Worm (Caenorhabditis elegans) whole organism, L4 larva: Measurements from ENCODE around the gene lgc-20.

ENCODE experiments used
- D1046.2 ChIP-seq: fragments of 200-800 bp; sonication (Bioruptor generic); IDR thresholded peaks from 2 replicates; pipeline ENCODE4 v1.3.6; 2022; ENCODE audit warnings: missing genetic modification characterization, missing compliant biosample characterization
- F37D6.2 ChIP-seq: sonication (generic microtip); optimal IDR thresholded peaks from 2 replicates; lab custom pipeline; 2016; ENCODE audit warnings: mild to moderate bottlenecking, missing genetic modification characterization, missing compliant biosample characterization
- R02D3.7 ChIP-seq: fragments of 150-350 bp; sonication (generic microtip); optimal IDR thresholded peaks from 3 replicates; lab custom pipeline; 2014; ENCODE audit warnings: missing biosample characterization, missing genetic modification characterization
- T20F7.1 ChIP-seq: fragments of 200-800 bp; sonication (Bioruptor generic); optimal IDR thresholded peaks from 2 replicates; lab custom pipeline; 2018; ENCODE audit warnings: mild to moderate bottlenecking, missing genetic modification characterization, missing compliant biosample characterization
- T26A8.4 ChIP-seq: fragments of 200-800 bp; sonication (Bioruptor generic); IDR thresholded peaks from 2 replicates; pipeline ENCODE4 v1.3.6; 2022; ENCODE audit warnings: missing genetic modification characterization, missing compliant biosample characterization
- Y105C5A.15 ChIP-seq: fragments of 200-800 bp; sonication (Bioruptor generic); IDR thresholded peaks from 2 replicates; pipeline ENCODE4 v1.3.6; 2022; ENCODE audit warnings: missing genetic modification characterization, missing compliant biosample characterization
- Y75B8A.6 ChIP-seq: fragments of 200-800 bp; sonication (Bioruptor generic); IDR thresholded peaks from 2 replicates; pipeline ENCODE4 v1.3.6; 2022; ENCODE audit warnings: missing genetic modification reagents, missing genetic modification characterization, missing compliant biosample characterization
- ZK337.2 ChIP-seq: fragments of 200-800 bp; sonication (Bioruptor generic); IDR thresholded peaks from 2 replicates; pipeline ENCODE4 v1.3.6; 2022; ENCODE audit warnings: missing genetic modification reagents, missing genetic modification characterization, missing compliant biosample characterization
- aha-1 ChIP-seq: fragments of 150-350 bp; peaks from one replicate; lab custom pipeline; 2014; ENCODE audit warnings: missing biosample characterization, missing genetic modification characterization
- ama-1 ChIP-seq: fragments of 150-350 bp; optimal IDR thresholded peaks from 2 replicates; lab custom pipeline; 2014; ENCODE audit warnings: inconsistent platforms, mixed read lengths
- ceh-28 ChIP-seq: fragments of 150-350 bp; optimal IDR thresholded peaks from 2 replicates; lab custom pipeline; 2014; ENCODE audit warnings: missing biosample characterization, missing genetic modification reagents, missing genetic modification characterization
- ceh-82 ChIP-seq: sonication (generic microtip); optimal IDR thresholded peaks from 2 replicates; lab custom pipeline; 2017; ENCODE audit warnings: missing biosample characterization, missing genetic modification characterization
- ces-1 ChIP-seq: fragments of 150-350 bp; sonication (generic microtip); optimal IDR thresholded peaks from 4 replicates; lab custom pipeline; 2014; ENCODE audit warnings: missing biosample characterization, missing genetic modification reagents, missing genetic modification characterization
- ctbp-1 ChIP-seq: fragments of 200-800 bp; sonication (Bioruptor generic); IDR thresholded peaks from 2 replicates; pipeline ENCODE4 v1.3.6; 2022; ENCODE audit warnings: missing genetic modification reagents, missing genetic modification characterization, missing compliant biosample characterization
- daf-16 ChIP-seq, 3 experiments: sonication (generic microtip); optimal IDR thresholded peaks; 2 replicates each; lab custom pipeline; 2016 to 2017; ENCODE audit warnings: missing genetic modification characterization in 3 of 3, missing genetic modification reagents in 3 of 3, mild to moderate bottlenecking in 2 of 3, missing compliant biosample characterization in 2 of 3, missing biosample characterization in 1 of 3, moderate library complexity in 1 of 3
- dmd-6 ChIP-seq: fragments of 200-800 bp; sonication (Bioruptor generic); IDR thresholded peaks from 2 replicates; pipeline ENCODE4 v1.3.6; 2022; ENCODE audit warnings: missing genetic modification reagents, missing genetic modification characterization, missing compliant biosample characterization
- dpl-1 ChIP-seq: fragments of 150-350 bp; optimal IDR thresholded peaks from 2 replicates; lab custom pipeline; 2014; ENCODE audit warnings: missing biosample characterization, missing genetic modification reagents, missing genetic modification characterization
- dve-1 ChIP-seq: sonication (generic microtip); optimal IDR thresholded peaks from 2 replicates; lab custom pipeline; 2017; ENCODE audit warnings: antibody characterized with exemption, mild to moderate bottlenecking, missing genetic modification characterization, missing compliant biosample characterization; ENCODE audit not compliant: insufficient read depth
- fkh-10 ChIP-seq: fragments of 150-350 bp; optimal IDR thresholded peaks from 2 replicates; lab custom pipeline; 2014; ENCODE audit warnings: missing biosample characterization, missing genetic modification reagents, missing genetic modification characterization
- hif-1 ChIP-seq, 2 experiments: sonication (generic microtip); optimal IDR thresholded peaks; 2 replicates each; lab custom pipeline; 2016 to 2017; ENCODE audit warnings: missing compliant biosample characterization in 2 of 2, missing genetic modification characterization in 2 of 2, missing genetic modification reagents in 2 of 2, missing genotype in 2 of 2, mild to moderate bottlenecking in 1 of 2
- hlh-11 ChIP-seq: fragments of 200-800 bp; sonication (Bioruptor generic); optimal IDR thresholded peaks from 2 replicates; lab custom pipeline; 2018; ENCODE audit warnings: mild to moderate bottlenecking, missing genetic modification characterization, missing compliant biosample characterization
- hlh-30 ChIP-seq: sonication (generic microtip); optimal IDR thresholded peaks from 2 replicates; lab custom pipeline; 2017; ENCODE audit warnings: antibody characterized with exemption, mild to moderate bottlenecking, missing genetic modification characterization, missing compliant biosample characterization; ENCODE audit not compliant: insufficient read depth
- lim-7 ChIP-seq: fragments of 200-800 bp; sonication (Bioruptor generic); IDR thresholded peaks from 2 replicates; pipeline ENCODE4 v1.3.6; 2022; ENCODE audit warnings: missing genetic modification characterization, missing compliant biosample characterization
- lin-38 ChIP-seq: fragments of 200-800 bp; sonication (Bioruptor generic); IDR thresholded peaks from 2 replicates; pipeline ENCODE4 v1.3.6; 2022; ENCODE audit warnings: missing genetic modification reagents, missing genetic modification characterization, missing compliant biosample characterization
- lin-39 ChIP-seq: fragments of 150-350 bp; optimal IDR thresholded peaks from 2 replicates; lab custom pipeline; 2014; ENCODE audit warnings: missing biosample characterization, missing genetic modification reagents, missing genetic modification characterization
- lir-3 ChIP-seq: sonication (generic microtip); optimal IDR thresholded peaks from 2 replicates; lab custom pipeline; 2016; ENCODE audit warnings: mild to moderate bottlenecking, missing genetic modification characterization, missing compliant biosample characterization
- lsy-2 ChIP-seq, 2 experiments: fragments of 150-350 bp in 1 of 2; sonication (generic microtip) in 1 of 2; optimal IDR thresholded peaks; 2 replicates each; lab custom pipeline; 2014 to 2017; ENCODE audit warnings: missing biosample characterization in 2 of 2, missing genetic modification characterization in 2 of 2
- madf-5 ChIP-seq, 2 experiments: fragments of 200-800 bp; sonication (Bioruptor generic); IDR thresholded peaks; 2 replicates each; pipeline ENCODE4 v1.3.6; 2022; ENCODE audit warnings: missing compliant biosample characterization in 2 of 2, missing genetic modification characterization in 2 of 2
- madf-9 ChIP-seq: fragments of 200-800 bp; sonication (Bioruptor generic); conservative IDR thresholded peaks from 2 replicates; pipeline ENCODE4 v1.3.6; 2022; ENCODE audit warnings: missing genetic modification reagents, missing genetic modification characterization, missing compliant biosample characterization
- mdl-1 ChIP-seq, 2 experiments: fragments of 150-350 bp in 1 of 2; sonication (generic microtip) in 1 of 2; optimal IDR thresholded peaks; 2 replicates each; lab custom pipeline; 2014 to 2017; ENCODE audit warnings: missing biosample characterization in 2 of 2, missing genetic modification characterization in 2 of 2
- mep-1 ChIP-seq: fragments of 150-350 bp; sonication (generic microtip); optimal IDR thresholded peaks from 3 replicates; lab custom pipeline; 2014; ENCODE audit warnings: missing biosample characterization, missing genetic modification characterization
- mes-2 ChIP-seq: sonication (generic microtip); optimal IDR thresholded peaks from 2 replicates; lab custom pipeline; 2016; ENCODE audit warnings: missing genotype, mild to moderate bottlenecking, missing genetic modification characterization, missing compliant biosample characterization; ENCODE audit not compliant: poor library complexity, severe bottlenecking
- mxl-3 ChIP-seq: fragments of 200-800 bp; sonication (Bioruptor generic); optimal IDR thresholded peaks from 2 replicates; lab custom pipeline; 2018; ENCODE audit warnings: mild to moderate bottlenecking, missing genetic modification characterization, missing compliant biosample characterization
- nhr-11 ChIP-seq: fragments of 150-350 bp; optimal IDR thresholded peaks from 2 replicates; lab custom pipeline; 2014; ENCODE audit warnings: missing biosample characterization, missing genetic modification characterization
- nhr-237 ChIP-seq: sonication (generic microtip); optimal IDR thresholded peaks from 2 replicates; lab custom pipeline; 2017; ENCODE audit warnings: missing biosample characterization, missing genetic modification characterization
- nhr-28 ChIP-seq: fragments of 150-350 bp; optimal IDR thresholded peaks from 2 replicates; lab custom pipeline; 2014; ENCODE audit warnings: missing biosample characterization, missing genetic modification characterization
- nhr-48 ChIP-seq: sonication (generic microtip); optimal IDR thresholded peaks from 2 replicates; lab custom pipeline; 2016; ENCODE audit warnings: mild to moderate bottlenecking, missing genetic modification characterization, missing compliant biosample characterization
- nhr-76 ChIP-seq: fragments of 150-350 bp; optimal IDR thresholded peaks from 2 replicates; lab custom pipeline; 2014; ENCODE audit warnings: missing biosample characterization, missing genetic modification characterization
- php-3 ChIP-seq: fragments of 200-800 bp; sonication (Bioruptor generic); IDR thresholded peaks from 2 replicates; pipeline ENCODE4 v1.3.6; 2022; ENCODE audit warnings: missing genetic modification reagents, missing genetic modification characterization, missing compliant biosample characterization
- rbr-2 ChIP-seq: sonication (generic microtip); optimal IDR thresholded peaks from 2 replicates; lab custom pipeline; 2016; ENCODE audit warnings: missing genotype, missing genetic modification characterization, missing compliant biosample characterization
- sdz-12 ChIP-seq: fragments of 200-800 bp; sonication (Bioruptor generic); optimal IDR thresholded peaks from 2 replicates; lab custom pipeline; 2018; ENCODE audit warnings: mild to moderate bottlenecking, missing genetic modification characterization, missing compliant biosample characterization
- spr-1 ChIP-seq: sonication (generic microtip); optimal IDR thresholded peaks from 2 replicates; lab custom pipeline; 2016; ENCODE audit warnings: mild to moderate bottlenecking, missing genetic modification characterization, missing compliant biosample characterization
- spr-3 ChIP-seq: fragments of 200-800 bp; sonication (Bioruptor generic); optimal IDR thresholded peaks from 2 replicates; lab custom pipeline; 2018; ENCODE audit warnings: mild to moderate bottlenecking, missing genetic modification characterization, missing compliant biosample characterization
- unc-39 ChIP-seq: sonication (generic microtip); optimal IDR thresholded peaks from 2 replicates; lab custom pipeline; 2017; ENCODE audit warnings: missing biosample characterization, missing genetic modification characterization
- unc-62 ChIP-seq, 3 experiments: fragments of 150-350 bp in 1 of 3; sonication (generic microtip); optimal IDR thresholded peaks in 2 of 3; peaks in 1 of 3; 1 replicate in 1 of 3; 2 replicates in 2 of 3; lab custom pipeline; 2014 to 2017; ENCODE audit warnings: missing biosample characterization in 3 of 3, missing genetic modification characterization in 3 of 3, missing genetic modification reagents in 3 of 3, missing genotype in 1 of 3
- vab-7 ChIP-seq: fragments of 200-800 bp; sonication (Bioruptor generic); IDR thresholded peaks from 2 replicates; pipeline ENCODE4 v1.3.6; 2022; ENCODE audit warnings: missing genetic modification reagents, missing genetic modification characterization, missing compliant biosample characterization
- zfp-2 ChIP-seq: sonication (generic microtip); optimal IDR thresholded peaks from 2 replicates; lab custom pipeline; 2016; ENCODE audit warnings: mild to moderate bottlenecking, missing genetic modification characterization, missing compliant biosample characterization
- zip-11 ChIP-seq: fragments of 200-800 bp; sonication (Bioruptor generic); IDR thresholded peaks from 2 replicates; pipeline ENCODE4 v1.3.6; 2022; ENCODE audit warnings: missing genetic modification characterization, missing compliant biosample characterization

The lgc-20 gene

ce11 chrII:11347878-11348556 is 4.6 kb upstream of the lgc-20 start, which contains the start of the genes B0491.6 and pigm-1:
Gene B0491.6, minus strand, starts transcription at chrII:11348343.
Gene pigm-1, plus strand, starts transcription at chrII:11348445.
- TF ChIP-seq mep-1 (tag; lab: Kevin White, UChicago), result peak; percentile 71
- peak; percentile 77 for TF ChIP-seq dpl-1
- peak; percentile 63 for TF ChIP-seq ces-1 (GFP tag; lab: Kevin White, UChicago)
- TF ChIP-seq spr-1 (tag; lab: Kevin White, UChicago), result peak; percentile 49
- TF ChIP-seq php-3 (GFP tag; lab: Robert Waterston, UW), result no peak
- TF ChIP-seq nhr-11 (tag; lab: Kevin White, UChicago), result peak; percentile 52
- no peak for TF ChIP-seq daf-16 (GFP tag; optimal IDR thresholded peaks at IDR 0.05; lab: Kevin White, UChicago)
- peak; percentile 48 for TF ChIP-seq daf-16 (tag; optimal IDR thresholded peaks at IDR 0.05; lab: Kevin White, UChicago)
- peak in 1 of 2 experiments; percentile 83 for TF ChIP-seq unc-62 (GFP tag; optimal IDR thresholded peaks at IDR 0.05 in 1 of 2; lab: Kevin White, UChicago)
- TF ChIP-seq unc-62 (tag; optimal IDR thresholded peaks at IDR 0.05; lab: Kevin White, UChicago), result no peak
- TF ChIP-seq nhr-48 (tag; lab: Kevin White, UChicago), result peak; percentile 16
- no peak for TF ChIP-seq madf-9 (GFP tag; lab: Robert Waterston, UW)
- no peak for TF ChIP-seq zfp-2 (tag; lab: Kevin White, UChicago)
- peak in 1 of 2 experiments; percentile 32 for TF ChIP-seq hif-1 (tag; optimal IDR thresholded peaks at IDR 0.05; lab: Kevin White, UChicago)
- TF ChIP-seq hlh-11 (tag; lab: Kevin White, UChicago), result peak; percentile 70
- peak; percentile 90 for TF ChIP-seq hlh-30 (tag; lab: Kevin White, UChicago)
- peak; percentile 39 to 82 for TF ChIP-seq lsy-2 (tag; optimal IDR thresholded peaks at IDR 0.05; lab: Kevin White, UChicago)
- no peak for TF ChIP-seq ZK337.2 (GFP tag; lab: Robert Waterston, UW)
- no peak for TF ChIP-seq aha-1 (tag; lab: Kevin White, UChicago)
- TF ChIP-seq D1046.2 (GFP tag; lab: Robert Waterston, UW), result no peak
- TF ChIP-seq dmd-6 (GFP tag; lab: Robert Waterston, UW), result peak; percentile 47
- peak; percentile 76 for TF ChIP-seq lin-38 (GFP tag; lab: Robert Waterston, UW)
- TF ChIP-seq nhr-28, result peak; percentile 15
- TF ChIP-seq spr-3 (GFP tag; lab: Kevin White, UChicago), result no peak
- no peak for TF ChIP-seq Y105C5A.15 (GFP tag; lab: Robert Waterston, UW)
- peak; percentile 76 for TF ChIP-seq fkh-10
- TF ChIP-seq R02D3.7 (tag; lab: Kevin White, UChicago), result no peak
- TF ChIP-seq rbr-2, result peak; percentile 62
- no peak for TF ChIP-seq vab-7 (GFP tag; lab: Robert Waterston, UW)
- TF ChIP-seq F37D6.2 (tag; lab: Kevin White, UChicago), result peak; percentile 45
- TF ChIP-seq nhr-237 (tag; lab: Kevin White, UChicago), result no peak
- peak; percentile 76 for TF ChIP-seq dve-1
- TF ChIP-seq mxl-3 (GFP tag; lab: Kevin White, UChicago), result peak; percentile 6
- peak; percentile 71 for TF ChIP-seq T20F7.1 (GFP tag; lab: Kevin White, UChicago)
- TF ChIP-seq lim-7 (GFP tag; lab: Robert Waterston, UW), result no peak
- peak in 1 of 2 experiments; percentile 56 for TF ChIP-seq mdl-1 (tag; optimal IDR thresholded peaks at IDR 0.05; lab: Kevin White, UChicago)
- TF ChIP-seq ctbp-1 (GFP tag; lab: Robert Waterston, UW), result peak; percentile 50; the same call in 1 of the 2 replicates
- TF ChIP-seq mes-2 (tag; lab: Kevin White, UChicago), result peak; percentile 78
- TF ChIP-seq, all 104 proteins: peak for 24

- no peak for TF ChIP-seq ceh-82 (tag; lab: Kevin White, UChicago)
- no peak for TF ChIP-seq lir-3 (tag; lab: Kevin White, UChicago)
- TF ChIP-seq dpl-1, result peak; percentile 97
- peak; percentile 51 for TF ChIP-seq nhr-28
- no peak for TF ChIP-seq nhr-76 (tag; lab: Kevin White, UChicago)
- TF ChIP-seq ceh-28 (tag; lab: Kevin White, UChicago), result no peak
- TF ChIP-seq unc-39 (tag; lab: Kevin White, UChicago), result no peak
- TF ChIP-seq sdz-12 (GFP tag; lab: Kevin White, UChicago), result no peak
- TF ChIP-seq dmd-6 (GFP tag; lab: Robert Waterston, UW), result peak; percentile 63
- TF ChIP-seq madf-5 (GFP tag; IDR thresholded peaks at IDR 0.05; lab: Robert Waterston, UW), result no peak
- TF ChIP-seq lin-39 (tag; lab: Kevin White, UChicago), result no peak
- TF ChIP-seq unc-62 (GFP tag; optimal IDR thresholded peaks at IDR 0.05 in 1 of 2; lab: Kevin White, UChicago), result peak in 1 of 2 experiments; percentile 89
- TF ChIP-seq unc-62 (tag; optimal IDR thresholded peaks at IDR 0.05; lab: Kevin White, UChicago), result no peak
- no peak for TF ChIP-seq Y75B8A.6
- peak; percentile 80 for TF ChIP-seq T26A8.4 (GFP tag; lab: Robert Waterston, UW)
- TF ChIP-seq zip-11 (GFP tag; lab: Robert Waterston, UW), result no peak
- TF ChIP-seq mdl-1 (tag; optimal IDR thresholded peaks at IDR 0.05; lab: Kevin White, UChicago), result peak in 1 of 2 experiments; percentile 19
- peak; percentile 18 for TF ChIP-seq ama-1 (lab: Kevin White, UChicago)
Observed at ce11 chrII:11345570-11346029, 2.2 kb upstream of the lgc-20 start, which contains the start of gene nduf-11. Gene nduf-11, minus strand, starts transcription at chrII:11345620.
